Fruit fly (Drosophila melanogaster): ENCODE data around the gene MED18.

- no peak for TF ChIP-seq Sin3A (optimal IDR thresholded peaks at IDR 0.05)
- no peak for TF ChIP-seq ttk (optimal IDR thresholded peaks at IDR 0.05)
- no peak for TF ChIP-seq psq (optimal IDR thresholded peaks at IDR 0.05)
- TF ChIP-seq Myc (optimal IDR thresholded peaks at IDR 0.05), result no peak
- TF ChIP-seq insv (optimal IDR thresholded peaks at IDR 0.05), result no peak
- no peak for TF ChIP-seq h (optimal IDR thresholded peaks at IDR 0.05)
Measured at dm6 chrX:1825912-1826862, 39.5 kb upstream of the MED18 start.

All from Kc167 (cell line).